Worm (Caenorhabditis elegans): Measurements from ENCODE around the gene R01B10.2.

DNA sequence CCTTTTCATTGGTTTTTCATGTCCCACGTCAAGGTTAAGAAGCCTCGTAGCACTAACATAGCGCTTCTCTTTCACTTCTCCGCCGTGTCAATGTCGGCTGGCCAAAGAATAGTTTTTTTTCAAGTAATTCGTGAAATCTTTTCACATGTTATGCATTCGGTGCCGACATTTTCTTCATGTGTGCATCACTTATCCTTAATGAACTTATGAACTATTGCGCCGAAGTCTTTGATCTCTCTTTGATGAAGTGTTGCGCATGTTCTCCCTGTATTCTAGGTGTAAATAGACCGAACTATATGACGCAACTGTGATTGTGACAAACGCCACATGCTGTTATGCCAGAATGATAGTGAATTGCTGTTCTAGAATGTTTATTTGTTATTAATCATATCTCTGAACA, 19.2 kb downstream of the R01B10.2 start:
- no peak for TF ChIP-seq rnt-1 (tag; optimal IDR thresholded peaks at IDR 0.05)
- TF ChIP-seq ets-4 (tag; optimal IDR thresholded peaks at IDR 0.05): no peak
- TF ChIP-seq ama-1 (optimal IDR thresholded peaks at IDR 0.05): no peak
- no peak for TF ChIP-seq pag-3 (tag; optimal IDR thresholded peaks at IDR 0.05; ENCODE audit: borderline replicate concordance)
- TF ChIP-seq F13H6.1 (tag; optimal IDR thresholded peaks at IDR 0.05): no peak
- no peak for TF ChIP-seq T23F11.4 (GFP tag; optimal IDR thresholded peaks at IDR 0.05)
- no peak for TF ChIP-seq ceh-9 (tag; optimal IDR thresholded peaks at IDR 0.05)

All from whole organism, late embryonic.